Worm (Caenorhabditis elegans): Measurements from ENCODE around the gene rmd-2.

The rmd-2 gene

DNA sequence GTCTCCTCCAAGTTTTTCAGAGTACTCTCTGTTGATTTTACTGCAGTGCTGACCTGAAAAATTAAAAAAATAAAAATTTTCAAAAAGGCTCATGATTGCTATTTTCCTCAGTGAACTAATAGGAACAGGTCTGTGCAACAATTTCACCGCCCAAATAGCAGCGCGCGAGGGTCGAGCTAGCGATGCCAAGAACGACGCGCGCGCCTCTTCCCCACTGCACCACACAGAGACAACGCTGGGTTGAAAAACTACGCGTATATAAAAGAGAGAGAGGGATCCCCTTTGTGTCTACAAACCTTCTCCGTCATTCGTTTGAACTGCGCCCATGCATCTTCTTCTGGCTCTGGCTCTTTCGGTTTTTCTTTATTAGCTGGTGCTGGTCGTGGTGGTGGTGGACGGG, 16.0 kb downstream of the rmd-2 start (continued):
- TF ChIP-seq hlh-4 (tag; optimal IDR thresholded peaks at IDR 0.05) (no peak), F16B12.6 (tag; optimal IDR thresholded peaks at IDR 0.05) (peak; percentile 30), sup-37 (GFP tag; optimal IDR thresholded peaks at IDR 0.05) (no peak), ceh-90 (tag; optimal IDR thresholded peaks at IDR 0.05) (no peak), zip-4 (GFP tag; optimal IDR thresholded peaks at IDR 0.05) (no peak), ets-5 (GFP tag; IDR thresholded peaks at IDR 0.05) (no peak), sox-4 (tag; optimal IDR thresholded peaks at IDR 0.05) (no peak), ces-1 (GFP tag; optimal IDR thresholded peaks at IDR 0.05) (no peak), efl-3 (GFP tag; optimal IDR thresholded peaks at IDR 0.05) (no peak), fkh-8 (tag; optimal IDR thresholded peaks at IDR 0.05) (peak; percentile 48), ztf-11 (tag; optimal IDR thresholded peaks at IDR 0.05) (no peak), swsn-7 (tag; optimal IDR thresholded peaks at IDR 0.05) (peak; percentile 72), C04F5.9 (tag; optimal IDR thresholded peaks at IDR 0.05) (peak; percentile 22), lin-13 (GFP tag; optimal IDR thresholded peaks at IDR 0.05) (no peak), ceh-63 (GFP tag; optimal IDR thresholded peaks at IDR 0.05) (peak; percentile 24), unc-86 (tag; optimal IDR thresholded peaks at IDR 0.05) (peak; percentile 55), nhr-20 (tag; optimal IDR thresholded peaks at IDR 0.05) (peak; percentile 72), unc-98 (GFP tag; IDR thresholded peaks at IDR 0.05) (no peak), nhr-84 (tag; optimal IDR thresholded peaks at IDR 0.05) (no peak), ama-1 (optimal IDR thresholded peaks at IDR 0.05) (no peak), hlh-17 (GFP tag; optimal IDR thresholded peaks at IDR 0.05; ENCODE audit: borderline replicate concordance) (no peak), egl-13 (tag; optimal IDR thresholded peaks at IDR 0.05) (peak; percentile 37), lin-35 (GFP tag; optimal IDR thresholded peaks at IDR 0.05) (peak; percentile 45 to 74), nhr-28 (tag; optimal IDR thresholded peaks at IDR 0.05) (no peak), C16A3.4 (tag; optimal IDR thresholded peaks at IDR 0.05) (peak; percentile 54), tlp-1 (tag; optimal IDR thresholded peaks at IDR 0.05) (no peak), elt-2 (tag; optimal IDR thresholded peaks at IDR 0.05) (no peak), lin-15B (tag; optimal IDR thresholded peaks at IDR 0.05) (peak; percentile 36), pqm-1 (tag; optimal IDR thresholded peaks at IDR 0.05) (no peak), nhr-19 (GFP tag; conservative IDR thresholded peaks at IDR 0.05) (peak; percentile 64), snu-23 (GFP tag; optimal IDR thresholded peaks at IDR 0.05) (peak; percentile 81), ceh-88 (GFP tag; IDR thresholded peaks at IDR 0.05) (0 out of 2 replicates have a peak, but pooled peaks have one; percentile 44), tbx-2 (tag; optimal IDR thresholded peaks at IDR 0.05) (peak; percentile 69), egl-27 (tag; optimal IDR thresholded peaks at IDR 0.05) (no peak), nhr-85 (tag) (no peak), aha-1 (tag; optimal IDR thresholded peaks at IDR 0.05) (no peak), isw-1 (GFP tag; IDR thresholded peaks at IDR 0.05) (no peak), nhr-12 (tag; optimal IDR thresholded peaks at IDR 0.05) (no peak), hpl-2 (GFP tag; optimal IDR thresholded peaks at IDR 0.05) (no peak), ceh-82 (tag; optimal IDR thresholded peaks at IDR 0.05) (peak; percentile 43 to 76 (median 72)), pag-3 (tag; optimal IDR thresholded peaks at IDR 0.05; ENCODE audit: borderline replicate concordance, insufficient read depth) (no peak), skn-1 (tag; optimal IDR thresholded peaks at IDR 0.05) (peak; percentile 76), mep-1 (tag; optimal IDR thresholded peaks at IDR 0.05) (peak; percentile 72), elt-3 (tag; optimal IDR thresholded peaks at IDR 0.05) (no peak)

DNA sequence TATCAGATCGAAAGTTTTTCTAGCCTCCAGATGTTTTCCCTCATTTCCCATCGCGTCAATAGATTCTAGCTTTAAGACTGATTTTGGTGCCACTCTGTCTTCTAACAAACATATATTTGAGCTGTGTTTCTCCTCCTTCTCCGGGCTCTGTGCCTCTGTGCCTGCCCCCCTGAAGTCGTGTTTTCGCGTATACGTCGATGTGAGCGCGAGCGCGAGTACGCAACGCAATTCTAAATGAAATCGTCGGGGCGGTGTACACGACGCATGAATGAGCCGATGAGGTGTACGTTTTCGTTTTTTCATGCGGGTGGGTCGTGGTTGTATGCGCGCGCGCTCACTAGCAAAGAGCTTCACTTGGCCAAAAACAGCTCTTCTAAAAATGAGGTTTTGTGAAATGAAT, 20.2 kb downstream of the rmd-2 start:
- TF ChIP-seq nhr-76 (tag; optimal IDR thresholded peaks at IDR 0.05), result no peak
- peak; percentile 21 for TF ChIP-seq lin-14 (GFP tag; optimal IDR thresholded peaks at IDR 0.05)
- TF ChIP-seq unc-62 (GFP tag; optimal IDR thresholded peaks at IDR 0.05), result no peak
- TF ChIP-seq fkh-8 (tag; optimal IDR thresholded peaks at IDR 0.05), result peak; percentile 33
